Worm (Caenorhabditis elegans) whole organism, L1 larva: ENCODE data around the gene M01H9.2.

ENCODE experiments used
- C04F5.9 ChIP-seq: sonication (generic microtip); optimal IDR thresholded peaks from 2 replicates; lab custom pipeline; 2016; ENCODE audit warnings: missing genetic modification characterization, missing compliant biosample characterization
- aha-1 ChIP-seq: fragments of 150-350 bp; optimal IDR thresholded peaks from 2 replicates; lab custom pipeline; 2014; ENCODE audit warnings: missing biosample characterization, missing genetic modification characterization
- ceh-82 ChIP-seq, 3 experiments: fragments of 150-350 bp in 1 of 3; sonication (generic microtip) in 2 of 3; optimal IDR thresholded peaks; 2 replicates each; lab custom pipeline; 2014 to 2017; ENCODE audit warnings: missing biosample characterization in 3 of 3, missing genetic modification characterization in 3 of 3
- ceh-88 ChIP-seq: fragments of 200-800 bp; sonication (Bioruptor generic); IDR thresholded peaks from 2 replicates; pipeline ENCODE4 v1.3.6; 2022; ENCODE audit warnings: missing genetic modification characterization, missing compliant biosample characterization
- ceh-90 ChIP-seq: sonication (generic microtip); optimal IDR thresholded peaks from 2 replicates; lab custom pipeline; 2016; ENCODE audit warnings: missing genetic modification characterization, missing compliant biosample characterization
- ces-1 ChIP-seq: fragments of 150-350 bp; optimal IDR thresholded peaks from 2 replicates; lab custom pipeline; 2014; ENCODE audit warnings: missing biosample characterization, missing genetic modification reagents, missing genetic modification characterization
- dpl-1 ChIP-seq, 3 experiments: fragments of 150-350 bp in 2 of 3; sonication (generic microtip) in 1 of 3; optimal IDR thresholded peaks; 2 replicates each; lab custom pipeline; 2014 to 2017; ENCODE audit warnings: missing biosample characterization in 3 of 3, missing genetic modification characterization in 3 of 3, missing genetic modification reagents in 3 of 3
- dsc-1 ChIP-seq: sonication (generic microtip); optimal IDR thresholded peaks from 2 replicates; lab custom pipeline; 2016; ENCODE audit warnings: mild to moderate bottlenecking, missing genetic modification characterization, missing compliant biosample characterization
- efl-1 ChIP-seq, 4 experiments: fragments of 150-350 bp; optimal IDR thresholded peaks in 3 of 4; peaks in 1 of 4; 1 replicate in 1 of 4; 2 replicates in 3 of 4; lab custom pipeline; 2014; ENCODE audit warnings: missing biosample characterization in 2 of 4, missing genetic modification characterization in 2 of 4, missing genetic modification reagents in 2 of 4
- elt-2 ChIP-seq: sonication (generic microtip); optimal IDR thresholded peaks from 2 replicates; lab custom pipeline; 2016; ENCODE audit warnings: missing genetic modification characterization, mild to moderate bottlenecking, inconsistent platforms, missing compliant biosample characterization, missing genetic modification reagents
- ets-5 ChIP-seq: fragments of 200-800 bp; sonication (Bioruptor generic); IDR thresholded peaks from 2 replicates; pipeline ENCODE4 v1.3.6; 2022; ENCODE audit warnings: missing genetic modification characterization, missing compliant biosample characterization
- fkh-10 ChIP-seq: sonication (generic microtip); optimal IDR thresholded peaks from 2 replicates; lab custom pipeline; 2017; ENCODE audit warnings: missing biosample characterization, missing genetic modification reagents, missing genetic modification characterization
- fkh-4 ChIP-seq: sonication (generic microtip); optimal IDR thresholded peaks from 2 replicates; lab custom pipeline; 2016; ENCODE audit warnings: missing compliant biosample characterization, missing genetic modification characterization, borderline replicate concordance
- fkh-8 ChIP-seq: sonication (generic microtip); optimal IDR thresholded peaks from 2 replicates; lab custom pipeline; 2016; ENCODE audit warnings: mild to moderate bottlenecking, missing genetic modification characterization, missing compliant biosample characterization
- fos-1 ChIP-seq: fragments of 150-350 bp; optimal IDR thresholded peaks from 2 replicates; lab custom pipeline; 2014; ENCODE audit warnings: missing biosample characterization, missing genetic modification characterization
- hpl-2 ChIP-seq: fragments of 150-350 bp; optimal IDR thresholded peaks from 2 replicates; lab custom pipeline; 2014; ENCODE audit warnings: missing biosample characterization, missing genetic modification reagents, missing genetic modification characterization
- jun-1 ChIP-seq: fragments of 150-350 bp; optimal IDR thresholded peaks from 2 replicates; lab custom pipeline; 2014; ENCODE audit warnings: missing biosample characterization, missing genetic modification reagents, missing genetic modification characterization
- lin-14 ChIP-seq: fragments of 200-800 bp; sonication (Bioruptor generic); optimal IDR thresholded peaks from 2 replicates; lab custom pipeline; 2018; ENCODE audit warnings: mild to moderate bottlenecking, missing genetic modification characterization, moderate library complexity, missing compliant biosample characterization
- lin-35 ChIP-seq, 2 experiments: fragments of 150-350 bp; optimal IDR thresholded peaks; 2 replicates each; lab custom pipeline; 2014; ENCODE audit warnings: missing biosample characterization in 2 of 2, missing genetic modification characterization in 2 of 2, missing genetic modification reagents in 2 of 2
- lsy-2 ChIP-seq, 2 experiments: fragments of 150-350 bp; optimal IDR thresholded peaks; 2 replicates each; lab custom pipeline; 2014; ENCODE audit warnings: missing biosample characterization in 2 of 2, missing genetic modification characterization in 2 of 2
- mef-2 ChIP-seq: fragments of 150-350 bp; optimal IDR thresholded peaks from 2 replicates; lab custom pipeline; 2014; ENCODE audit warnings: missing biosample characterization, missing genetic modification characterization
- mep-1 ChIP-seq: fragments of 150-350 bp; optimal IDR thresholded peaks from 2 replicates; lab custom pipeline; 2014; ENCODE audit warnings: missing biosample characterization, missing genetic modification characterization
- nhr-12 ChIP-seq: sonication (generic microtip); optimal IDR thresholded peaks from 2 replicates; lab custom pipeline; 2017; ENCODE audit warnings: missing biosample characterization, missing genetic modification characterization
- nhr-19 ChIP-seq: fragments of 200-800 bp; sonication (Bioruptor generic); conservative IDR thresholded peaks from 2 replicates; pipeline ENCODE4 v1.3.6; 2022; ENCODE audit warnings: missing genetic modification characterization, missing compliant biosample characterization
- nhr-47 ChIP-seq: sonication (generic microtip); optimal IDR thresholded peaks from 2 replicates; lab custom pipeline; 2016; ENCODE audit warnings: mild to moderate bottlenecking, missing genetic modification characterization, moderate library complexity, missing compliant biosample characterization
- nhr-71 ChIP-seq: sonication (generic microtip); optimal IDR thresholded peaks from 2 replicates; lab custom pipeline; 2016; ENCODE audit warnings: mild to moderate bottlenecking, missing genetic modification characterization, moderate library complexity, missing compliant biosample characterization
- nhr-85 ChIP-seq: sonication (generic microtip); peaks from one replicate; lab custom pipeline; 2016; ENCODE audit warnings: missing genetic modification characterization, inconsistent platforms, missing compliant biosample characterization
- pax-3 ChIP-seq: fragments of 200-800 bp; sonication (Bioruptor generic); optimal IDR thresholded peaks from 2 replicates; lab custom pipeline; 2018; ENCODE audit warnings: mild to moderate bottlenecking, missing genetic modification characterization, moderate library complexity, missing compliant biosample characterization
- rnt-1 ChIP-seq: sonication (generic microtip); optimal IDR thresholded peaks from 2 replicates; lab custom pipeline; 2016; ENCODE audit warnings: mild to moderate bottlenecking, missing genetic modification characterization, moderate library complexity, missing compliant biosample characterization
- skn-1 ChIP-seq: fragments of 150-350 bp; optimal IDR thresholded peaks from 2 replicates; lab custom pipeline; 2014; ENCODE audit warnings: missing biosample characterization, missing genetic modification characterization
- snu-23 ChIP-seq: sonication (generic microtip); optimal IDR thresholded peaks from 2 replicates; lab custom pipeline; 2016; ENCODE audit warnings: missing genetic modification characterization, missing compliant biosample characterization
- unc-130 ChIP-seq: fragments of 150-350 bp; optimal IDR thresholded peaks from 2 replicates; lab custom pipeline; 2017; ENCODE audit warnings: missing biosample characterization, missing genetic modification characterization, inconsistent platforms
- unc-30 ChIP-seq: sonication (generic microtip); optimal IDR thresholded peaks from 2 replicates; lab custom pipeline; 2017; ENCODE audit warnings: missing biosample characterization, missing genetic modification characterization
- unc-62 ChIP-seq: fragments of 150-350 bp; optimal IDR thresholded peaks from 2 replicates; lab custom pipeline; 2014; ENCODE audit warnings: missing biosample characterization, missing genetic modification reagents, missing genetic modification characterization
- vab-15 ChIP-seq: sonication (generic microtip); optimal IDR thresholded peaks from 2 replicates; lab custom pipeline; 2017; ENCODE audit warnings: missing genotype, mild to moderate bottlenecking, missing genetic modification characterization, missing compliant biosample characterization
- zag-1 ChIP-seq: fragments of 150-350 bp; optimal IDR thresholded peaks from 2 replicates; lab custom pipeline; 2014; ENCODE audit warnings: missing biosample characterization, missing genetic modification characterization

Gene M01H9.2

DNA sequence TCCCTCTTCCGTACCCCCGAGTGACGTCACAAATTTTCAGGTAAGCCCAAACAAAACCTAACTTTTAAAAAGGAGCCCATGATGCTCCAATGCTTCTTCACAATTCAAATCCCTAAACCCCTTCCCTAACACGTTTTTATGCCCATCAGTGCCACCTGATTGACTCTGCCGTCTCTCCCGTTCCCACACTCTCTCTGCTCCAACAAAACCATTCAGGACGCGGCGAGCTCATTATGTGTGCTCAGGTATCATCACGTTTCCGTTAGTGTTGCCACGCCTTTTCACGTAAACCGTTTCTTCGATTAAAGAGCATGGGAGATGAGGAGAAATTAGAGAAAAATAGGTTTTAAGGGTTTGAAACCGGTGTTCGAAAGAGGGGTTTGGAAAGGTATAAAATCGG, at the start of gene M01H9.2:
Gene M01H9.2 (minus strand): TSS at position 101 of the 400 bp plus-strand sequence.
- TF ChIP-seq unc-62 (GFP tag; lab: Kevin White, UChicago) (no peak), jun-1 (tag; lab: Kevin White, UChicago) (no peak), nhr-12 (tag; lab: Kevin White, UChicago) (no peak), zag-1 (no peak), fkh-4 (tag; lab: Kevin White, UChicago) (no peak), hpl-2 (GFP tag; lab: Kevin White, UChicago) (no peak), nhr-47 (tag; lab: Kevin White, UChicago) (no peak)
- TF ChIP-seq, all 84 proteins: peak for 0

DNA sequence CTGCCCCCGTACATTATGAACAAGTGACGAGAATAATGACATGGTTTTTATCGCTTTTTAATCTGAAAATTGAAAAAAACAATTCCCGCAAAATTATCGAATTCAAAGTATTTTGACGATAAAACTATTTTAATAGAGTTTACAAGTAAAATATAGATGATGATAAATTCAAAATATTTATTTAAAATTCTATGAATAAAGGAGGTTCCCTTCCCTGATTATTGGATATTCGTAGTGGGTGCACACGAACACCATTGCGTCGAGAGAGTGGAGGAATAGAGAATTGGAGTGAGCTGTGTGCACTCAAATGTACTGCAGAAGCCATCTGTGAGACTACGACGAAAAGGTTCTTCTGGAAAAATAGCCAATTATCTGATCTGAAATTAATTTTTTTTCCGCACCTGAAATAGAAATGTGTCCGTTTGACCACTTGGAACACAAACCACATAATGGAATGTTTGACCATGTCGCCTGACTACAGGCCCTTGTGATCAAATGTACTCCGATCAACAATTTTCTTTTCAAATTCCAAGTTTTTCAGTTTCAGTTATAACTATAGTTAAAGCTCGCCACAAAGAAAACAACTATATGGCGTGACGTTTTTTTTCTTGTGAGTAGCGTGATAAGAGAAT, 48.3 kb upstream of the M01H9.2 start, which contains the start of the genes rfth-1 and ZK180.8:
Gene rfth-1 (minus strand): TSS at position 51 of the 632 bp plus-strand sequence.
Gene ZK180.8 (minus strand): TSS at position 466 of the 632 bp plus-strand sequence.
- TF ChIP-seq nhr-47 (tag; lab: Kevin White, UChicago) (no peak), efl-1 (optimal IDR thresholded peaks at IDR 0.05; lab: Kevin White, UChicago) (no peak), efl-1 (GFP tag; optimal IDR thresholded peaks at IDR 0.05 in 1 of 2; lab: Kevin White, UChicago) (peak in 1 of 2 experiments; percentile 53), lin-35 (GFP tag; optimal IDR thresholded peaks at IDR 0.05; lab: Kevin White, UChicago) (peak in 1 of 2 experiments; percentile 46), ceh-82 (tag; optimal IDR thresholded peaks at IDR 0.05; lab: Kevin White, UChicago) (no peak), nhr-71 (tag; lab: Kevin White, UChicago) (no peak), fkh-8 (tag; lab: Kevin White, UChicago) (no peak), elt-2 (tag; lab: Kevin White, UChicago) (peak; percentile 14)

DNA sequence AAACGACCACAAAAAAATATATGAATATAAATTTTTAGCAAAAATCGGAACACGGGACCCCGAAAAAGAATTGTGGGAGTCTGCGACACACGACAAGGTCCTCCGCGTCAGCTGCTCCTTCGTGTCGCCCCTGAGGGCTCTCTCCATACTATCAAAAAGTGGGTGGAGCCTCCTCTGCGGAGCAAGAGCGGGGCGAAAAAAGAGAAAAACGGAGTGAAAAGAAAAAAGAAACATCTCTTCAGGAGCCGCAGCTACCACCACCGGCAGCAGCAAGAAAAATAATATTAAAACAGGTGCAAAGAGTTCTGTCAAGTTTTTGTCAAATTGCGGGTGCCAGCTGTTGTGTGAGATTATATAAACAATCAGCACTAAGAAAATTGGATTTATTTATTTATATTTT, 43.6 kb upstream of the M01H9.2 start, which contains the start of gene gbb-2:
Gene gbb-2 (minus strand): TSS at position 112 of the 400 bp plus-strand sequence.
- TF ChIP-seq nhr-19 (GFP tag; lab: Robert Waterston, UW) (peak; percentile 40), snu-23 (GFP tag; lab: Kevin White, UChicago) (peak; percentile 14), mep-1 (tag; lab: Kevin White, UChicago) (peak; percentile 6), vab-15 (tag; lab: Kevin White, UChicago) (no peak), lsy-2 (tag; optimal IDR thresholded peaks at IDR 0.05; lab: Kevin White, UChicago) (peak in 1 of 2 experiments; percentile 17), rnt-1 (tag; lab: Kevin White, UChicago) (peak; percentile 54), pax-3 (tag; lab: Kevin White, UChicago) (no peak), C04F5.9 (tag; lab: Kevin White, UChicago) (no peak), lin-35 (GFP tag; optimal IDR thresholded peaks at IDR 0.05; lab: Kevin White, UChicago) (no peak), lin-14 (GFP tag; lab: Kevin White, UChicago) (peak; percentile 79), efl-1 (optimal IDR thresholded peaks at IDR 0.05; lab: Kevin White, UChicago) (peak in 1 of 2 experiments; percentile 5), efl-1 (GFP tag; optimal IDR thresholded peaks at IDR 0.05 in 1 of 2; lab: Kevin White, UChicago) (no peak), nhr-71 (tag; lab: Kevin White, UChicago) (peak; percentile 67)

DNA sequence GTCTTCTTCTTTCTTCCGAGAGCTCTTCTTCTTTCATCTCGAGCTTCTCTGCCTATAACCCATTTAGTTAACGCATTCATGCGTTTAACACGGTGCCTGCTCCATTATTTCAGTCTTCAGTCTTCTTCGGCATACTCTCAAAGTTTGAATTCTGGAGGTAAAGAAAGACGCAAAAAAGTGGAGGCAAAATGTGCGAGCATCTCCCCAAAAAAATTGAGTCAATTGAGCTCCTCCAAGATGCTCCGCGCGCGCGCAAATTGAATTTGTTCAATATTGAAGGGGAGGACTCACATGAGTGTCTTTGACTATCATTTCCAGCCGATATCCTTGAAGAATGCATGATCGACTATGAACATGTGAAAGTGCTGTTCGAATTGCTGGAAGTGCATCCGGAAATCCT, 42.0 kb upstream of the M01H9.2 start:
- TF ChIP-seq snu-23 (GFP tag; lab: Kevin White, UChicago) = no peak
- no peak for TF ChIP-seq dsc-1 (tag; lab: Kevin White, UChicago)
- TF ChIP-seq mef-2 = no peak
- TF ChIP-seq lin-14 (GFP tag; lab: Kevin White, UChicago) = peak; percentile 71
- TF ChIP-seq nhr-47 (tag; lab: Kevin White, UChicago) = no peak
- no peak for TF ChIP-seq fkh-8 (tag; lab: Kevin White, UChicago)
- TF ChIP-seq fkh-10 (GFP tag; lab: Kevin White, UChicago) = peak; percentile 3
- no peak for TF ChIP-seq dpl-1 (GFP tag; optimal IDR thresholded peaks at IDR 0.05; lab: Kevin White, UChicago)
- TF ChIP-seq ces-1 = peak; percentile 2
- TF ChIP-seq vab-15 (tag; lab: Kevin White, UChicago) = no peak
- TF ChIP-seq ets-5 (GFP tag; lab: Robert Waterston, UW) = no peak
- peak; percentile 7 for TF ChIP-seq nhr-71 (tag; lab: Kevin White, UChicago)
- no peak for TF ChIP-seq fos-1 (tag; lab: Kevin White, UChicago)
- no peak for TF ChIP-seq unc-130 (tag; lab: Kevin White, UChicago)
- no peak for TF ChIP-seq aha-1 (tag; lab: Kevin White, UChicago)
- TF ChIP-seq nhr-85 (tag; lab: Kevin White, UChicago) = peak; percentile 23
- TF ChIP-seq ceh-90 (tag; lab: Kevin White, UChicago) = no peak
- TF ChIP-seq unc-30 (tag; lab: Kevin White, UChicago) = no peak
- no peak for TF ChIP-seq skn-1 (tag; lab: Kevin White, UChicago)
- TF ChIP-seq ceh-88 (GFP tag; lab: Robert Waterston, UW) = no peak
- TF ChIP-seq, all 84 proteins: peak for 5
